Fruit fly (Drosophila melanogaster): ENCODE results near the gene CycT.
A peak's percentile ranks its signal among the peaks of the same experiment; 100 is the strongest.

CycT gene

dm6 chr3L:17557215-17557904 lies at the start of gene CycT (continued):
- TF ChIP-seq nmo (GFP tag; optimal IDR thresholded peaks at IDR 0.05) (peak; percentile 47), odd (GFP tag; optimal IDR thresholded peaks at IDR 0.05) (peak; percentile 62), CG8765 (GFP tag; IDR thresholded peaks at IDR 0.05) (no peak), CG7357 (GFP tag; IDR thresholded peaks at IDR 0.05) (no peak), CG12744 (GFP tag; optimal IDR thresholded peaks at IDR 0.05) (no peak), CG13123 (GFP tag; optimal IDR thresholded peaks at IDR 0.05) (no peak), sr (GFP tag; IDR thresholded peaks at IDR 0.05) (no peak), gce (GFP tag; IDR thresholded peaks at IDR 0.05) (no peak), zfh1 (GFP tag; IDR thresholded peaks at IDR 0.05) (no peak), CG10979 (tag; optimal IDR thresholded peaks at IDR 0.05) (peak; percentile 27), pros (GFP tag; optimal IDR thresholded peaks at IDR 0.05) (peak; percentile 20), Doc3 (GFP tag; IDR thresholded peaks at IDR 0.05; ENCODE audit: partially characterized antibody) (peak; percentile 82), Taf1 (GFP tag; IDR thresholded peaks at IDR 0.05) (no peak), CG7271 (tag; optimal IDR thresholded peaks at IDR 0.05) (no peak), lbe (GFP tag; optimal IDR thresholded peaks at IDR 0.05) (peak; percentile 38), mam (GFP tag; optimal IDR thresholded peaks at IDR 0.05) (no peak), gro (GFP tag; optimal IDR thresholded peaks at IDR 0.05) (peak; percentile 32), Hmx (GFP tag; optimal IDR thresholded peaks at IDR 0.05) (no peak), Abd-B (GFP tag; optimal IDR thresholded peaks at IDR 0.05) (no peak), seq (GFP tag; IDR thresholded peaks at IDR 0.05) (0 out of 2 replicates have a peak, but pooled peaks have one; percentile 19), CG3726 (GFP tag; IDR thresholded peaks at IDR 0.05) (no peak), CG9215 (GFP tag; IDR thresholded peaks at IDR 0.05) (no peak), CG10147 (GFP tag; optimal IDR thresholded peaks at IDR 0.05) (peak; percentile 61), klu (GFP tag; IDR thresholded peaks at IDR 0.05) (no peak), Asciz (GFP tag; optimal IDR thresholded peaks at IDR 0.05) (peak; percentile 15), Scr (GFP tag; IDR thresholded peaks at IDR 0.05; ENCODE audit: partially characterized antibody) (peak; percentile 88), crol (GFP tag; IDR thresholded peaks at IDR 0.05) (peak; percentile 87), Chrac-16 (GFP tag; optimal IDR thresholded peaks at IDR 0.05) (no peak), vfl (GFP tag; optimal IDR thresholded peaks at IDR 0.05) (no peak), tgo (GFP tag; IDR thresholded peaks at IDR 0.05) (no peak), CG13287 (GFP tag; IDR thresholded peaks at IDR 0.05; ENCODE audit: partially characterized antibody) (peak; percentile 91), CG7928 (GFP tag; optimal IDR thresholded peaks at IDR 0.05) (no peak), gt (GFP tag; IDR thresholded peaks at IDR 0.05) (no peak), CG4820 (GFP tag; optimal IDR thresholded peaks at IDR 0.05) (no peak), CG3281 (GFP tag; optimal IDR thresholded peaks at IDR 0.05) (peak; percentile 74), CG31441 (GFP tag; IDR thresholded peaks at IDR 0.05) (no peak; the same call in none of the 2 replicates), sqz (GFP tag; optimal IDR thresholded peaks at IDR 0.05) (peak; percentile 95), scrt (GFP tag; optimal IDR thresholded peaks at IDR 0.05) (no peak), knrl (GFP tag; IDR thresholded peaks at IDR 0.05; ENCODE audit: partially characterized antibody) (peak; percentile 92), CG12071 (GFP tag; optimal IDR thresholded peaks at IDR 0.05) (no peak), ssp (GFP tag; IDR thresholded peaks at IDR 0.05) (no peak), wek (GFP tag; optimal IDR thresholded peaks at IDR 0.05) (peak; percentile 51), CG14050 (GFP tag; IDR thresholded peaks at IDR 0.05) (no peak), sob (GFP tag; IDR thresholded peaks at IDR 0.05) (peak; percentile 19; the same call in 1 of the 2 replicates), CG10431 (GFP tag; optimal IDR thresholded peaks at IDR 0.05) (no peak), Gug (GFP tag; IDR thresholded peaks at IDR 0.05) (no peak), CG11398 (GFP tag; optimal IDR thresholded peaks at IDR 0.05) (peak; percentile 22), CG10565 (GFP tag; optimal IDR thresholded peaks at IDR 0.05) (no peak), Dip3 (GFP tag; optimal IDR thresholded peaks at IDR 0.05) (no peak), CG11085 (GFP tag; IDR thresholded peaks at IDR 0.05) (no peak), Sry-β (GFP tag; optimal IDR thresholded peaks at IDR 0.05) (no peak)
